Worm (Caenorhabditis elegans) whole organism, L4/young adult: Measurements from ENCODE around the gene ceh-90.

Experiments used
- W03F9.2 ChIP-seq: fragments of 150-350 bp; optimal IDR thresholded peaks from 2 replicates; lab custom pipeline; 2014; ENCODE audit warnings: missing biosample characterization, missing genetic modification characterization
- dao-5 ChIP-seq: sonication (generic microtip); optimal IDR thresholded peaks from 2 replicates; lab custom pipeline; 2016; ENCODE audit warnings: missing genotype, missing genetic modification characterization, moderate library complexity, missing compliant biosample characterization
- him-1 ChIP-seq: sonication (generic microtip); optimal IDR thresholded peaks from 2 replicates; lab custom pipeline; 2016; ENCODE audit warnings: missing genotype, missing genetic modification reagents, missing genetic modification characterization, missing compliant biosample characterization

Gene ceh-90

DNA sequence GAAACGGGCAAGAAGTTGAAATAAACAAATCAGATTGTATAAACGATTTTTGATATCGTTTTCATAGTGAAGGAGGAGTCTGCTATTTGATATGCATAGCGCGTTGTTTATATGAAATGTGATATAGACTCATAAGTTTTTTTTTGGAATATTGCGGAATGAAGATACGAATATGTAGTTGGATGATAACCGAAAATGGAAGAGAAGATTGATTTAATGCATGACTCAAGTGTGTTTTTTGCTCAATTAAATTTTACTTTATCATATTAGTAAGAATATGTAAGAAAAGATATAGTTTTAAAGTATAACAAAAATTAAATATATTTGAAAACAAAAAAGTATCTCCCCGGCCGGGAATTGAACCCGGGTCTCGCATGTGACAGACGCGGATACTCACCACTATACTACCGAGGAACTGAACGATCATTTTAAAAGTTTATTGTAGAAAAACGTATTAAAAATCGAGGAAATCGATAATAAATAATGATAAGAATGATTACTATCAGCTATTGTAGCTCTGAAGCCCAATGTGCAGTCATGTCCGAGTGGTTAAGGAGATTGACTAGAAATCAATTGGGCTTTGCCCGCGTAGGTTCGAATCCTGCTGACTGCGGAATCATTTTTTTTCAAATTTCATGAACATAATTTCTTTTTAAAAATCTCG, 5.0 kb upstream of the ceh-90 start, which contains the start of gene lgc-25:
Gene lgc-25 (minus strand): TSS at position 51 of the 664 bp plus-strand sequence.
- TF ChIP-seq dao-5 (peak; percentile 20), him-1 (tag; lab: Kevin White, UChicago) (no peak), W03F9.2 (tag; lab: Kevin White, UChicago) (peak; percentile 23)

DNA sequence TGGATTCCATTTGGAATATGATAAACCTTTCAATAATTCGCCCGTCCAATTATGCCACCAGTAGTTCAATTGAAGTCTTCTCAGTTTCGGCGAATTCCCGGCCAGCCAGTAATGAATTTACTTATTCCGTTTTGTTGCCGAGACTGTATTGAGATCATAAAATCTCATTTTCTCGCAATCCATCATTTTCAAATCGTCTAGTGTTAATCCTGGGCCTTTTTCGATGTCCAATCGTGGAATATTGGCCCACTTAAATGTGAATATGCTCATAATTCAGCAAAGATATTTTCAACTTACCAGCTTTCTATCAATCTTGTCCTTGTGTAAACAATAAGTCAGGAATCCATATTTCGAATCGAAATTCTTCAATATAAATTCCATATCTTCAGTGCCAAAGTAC, 4.2 kb downstream of the ceh-90 start:
- TF ChIP-seq W03F9.2 (tag; lab: Kevin White, UChicago) = no peak
- TF ChIP-seq him-1 (tag; lab: Kevin White, UChicago) = no peak
- TF ChIP-seq dao-5 = no peak

DNA sequence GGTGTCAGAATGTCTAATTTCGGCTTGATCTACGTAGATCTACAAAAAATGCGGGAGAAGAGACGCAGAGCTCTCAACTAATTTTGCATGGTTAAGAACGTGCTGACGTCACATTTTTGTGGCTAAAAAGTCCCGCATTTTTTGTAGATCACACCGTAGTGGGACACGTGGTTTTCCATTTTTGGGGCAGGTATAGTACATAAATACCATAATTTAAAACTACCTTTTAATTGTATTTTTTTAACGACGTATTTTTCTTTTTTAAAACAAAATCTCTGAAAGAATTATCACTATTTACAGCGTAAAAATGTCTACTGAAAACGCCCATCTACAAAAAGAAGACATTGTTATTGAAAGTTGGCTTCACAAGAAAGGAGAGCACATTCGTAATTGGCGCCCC, 9.4 kb downstream of the ceh-90 start, which contains the start of gene akt-2:
Gene akt-2 (plus strand): TSS at position 301 of the 400 bp plus-strand sequence.
- TF ChIP-seq him-1 (tag; lab: Kevin White, UChicago) (no peak), dao-5 (no peak), W03F9.2 (tag; lab: Kevin White, UChicago) (no peak)

DNA sequence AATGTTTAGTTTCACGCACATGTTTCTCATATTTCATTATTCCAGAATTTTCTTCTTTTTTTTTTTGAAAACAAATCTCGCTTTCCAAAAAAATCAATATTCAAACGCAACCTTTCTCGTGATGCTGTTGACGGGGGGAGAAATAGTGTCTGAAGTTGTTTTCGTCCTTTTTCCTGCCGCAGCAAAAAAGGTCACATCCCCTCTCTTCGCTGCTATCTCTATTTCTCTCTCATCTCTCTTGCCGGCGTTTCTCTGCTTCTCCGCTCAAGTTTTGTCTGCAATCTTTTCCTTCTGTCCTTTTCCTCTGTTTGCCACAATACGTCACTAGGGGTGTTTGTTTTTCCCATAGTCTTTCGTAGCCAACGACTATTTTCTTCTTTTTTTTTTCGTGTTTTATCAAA, 10.1 kb downstream of the ceh-90 start:
- TF ChIP-seq him-1 (tag; lab: Kevin White, UChicago) = peak; percentile 30
- peak; percentile 77 for TF ChIP-seq W03F9.2 (tag; lab: Kevin White, UChicago)
- TF ChIP-seq dao-5 = no peak

DNA sequence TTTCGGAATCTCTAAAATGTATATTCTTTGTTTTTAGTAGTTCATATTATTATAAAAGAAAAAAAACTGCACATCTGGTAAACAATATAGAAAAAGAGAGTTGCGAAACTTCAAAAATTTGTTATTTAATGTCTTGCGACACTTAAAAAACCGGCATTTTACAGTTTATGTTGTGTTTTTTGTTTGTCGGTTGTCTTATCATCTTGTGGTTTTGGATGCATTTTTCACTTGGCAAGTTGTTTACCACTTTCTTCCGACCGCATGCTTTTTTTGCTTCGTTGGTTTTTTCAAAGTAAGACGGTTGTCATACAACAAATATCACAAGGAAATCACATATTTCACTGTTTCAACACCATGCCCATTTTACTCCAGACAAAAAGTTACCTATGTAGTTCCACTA, 11.2 kb downstream of the ceh-90 start:
- TF ChIP-seq him-1 (tag; lab: Kevin White, UChicago) = no peak
- no peak for TF ChIP-seq dao-5
- no peak for TF ChIP-seq W03F9.2 (tag; lab: Kevin White, UChicago)

DNA sequence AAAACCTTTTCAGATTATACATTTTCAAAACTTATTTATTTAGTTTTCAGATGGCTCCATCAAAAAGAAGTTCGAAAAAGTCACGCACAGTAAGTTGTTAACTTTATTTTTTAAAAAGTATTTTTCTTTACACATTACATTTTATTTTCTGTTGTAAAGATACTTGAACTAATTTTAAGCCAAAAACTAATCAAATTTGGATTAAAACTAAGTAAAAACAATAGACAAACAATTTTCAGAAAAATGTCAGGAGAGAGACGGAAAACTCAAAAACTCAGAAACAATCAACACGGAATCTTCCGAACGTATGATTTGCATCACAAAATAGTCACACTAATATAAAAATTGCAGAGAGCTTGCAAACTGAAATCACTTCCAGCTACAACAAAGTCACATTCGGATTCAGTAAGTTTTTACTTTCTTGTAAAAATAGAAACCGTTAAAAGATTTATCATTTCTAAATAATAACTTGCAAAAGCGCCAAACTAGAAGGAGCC, 14.9 kb downstream of the ceh-90 start, which contains the start of gene ceh-89:
Gene ceh-89 (plus strand): TSS at position 51 of the 497 bp plus-strand sequence.
- TF ChIP-seq dao-5 = no peak
- no peak for TF ChIP-seq W03F9.2 (tag; lab: Kevin White, UChicago)
- no peak for TF ChIP-seq him-1 (tag; lab: Kevin White, UChicago)

DNA sequence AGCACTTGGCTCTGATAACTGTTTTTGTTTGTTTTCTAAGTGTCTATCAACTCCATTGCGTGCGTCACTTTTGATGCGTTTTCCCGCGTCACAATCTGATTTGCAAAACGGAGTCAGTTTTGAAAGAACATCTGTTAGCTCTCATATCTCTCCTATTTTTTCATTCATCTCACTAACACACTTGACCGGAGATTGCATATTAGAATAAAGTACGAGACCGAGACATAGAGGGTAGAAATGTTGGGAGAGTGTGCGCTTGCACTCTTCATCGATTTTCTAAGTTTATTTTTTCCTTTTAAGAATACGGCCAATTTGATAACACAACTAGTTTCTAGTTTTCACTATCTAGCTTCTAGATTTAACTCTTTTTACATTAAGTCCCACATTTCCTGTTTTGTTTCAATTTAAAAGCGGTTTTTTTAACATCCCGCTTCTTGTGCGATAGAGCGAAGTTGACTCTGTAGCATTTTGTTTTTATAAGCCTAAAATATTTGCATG, 15.4 kb downstream of the ceh-90 start:
- TF ChIP-seq him-1 (tag; lab: Kevin White, UChicago) = no peak
- TF ChIP-seq dao-5 = no peak
- no peak for TF ChIP-seq W03F9.2 (tag; lab: Kevin White, UChicago)

DNA sequence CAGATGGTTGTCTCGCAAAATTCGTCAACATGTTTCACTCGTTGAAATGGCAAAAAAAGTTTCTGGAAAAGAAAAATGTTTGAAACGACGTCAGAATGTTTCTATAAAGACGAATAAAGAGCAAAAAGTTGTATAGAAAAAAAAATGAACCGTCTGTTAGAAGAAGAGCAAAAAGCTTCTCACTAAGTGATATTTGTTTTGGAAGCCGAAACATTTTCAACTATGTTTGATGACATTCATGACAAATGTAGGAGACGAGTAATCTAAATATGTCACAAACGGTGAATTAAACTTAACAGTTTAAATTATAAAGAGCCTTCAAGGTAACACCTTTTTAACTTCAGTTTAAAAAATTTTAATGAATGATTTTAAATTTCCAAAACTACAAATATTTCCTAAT, 16.8 kb downstream of the ceh-90 start, which contains the start of gene nkat-1:
Gene nkat-1 (minus strand): TSS at position 101 of the 400 bp plus-strand sequence.
- TF ChIP-seq dao-5 = no peak
- no peak for TF ChIP-seq W03F9.2 (tag; lab: Kevin White, UChicago)
- TF ChIP-seq him-1 (tag; lab: Kevin White, UChicago) = no peak

DNA sequence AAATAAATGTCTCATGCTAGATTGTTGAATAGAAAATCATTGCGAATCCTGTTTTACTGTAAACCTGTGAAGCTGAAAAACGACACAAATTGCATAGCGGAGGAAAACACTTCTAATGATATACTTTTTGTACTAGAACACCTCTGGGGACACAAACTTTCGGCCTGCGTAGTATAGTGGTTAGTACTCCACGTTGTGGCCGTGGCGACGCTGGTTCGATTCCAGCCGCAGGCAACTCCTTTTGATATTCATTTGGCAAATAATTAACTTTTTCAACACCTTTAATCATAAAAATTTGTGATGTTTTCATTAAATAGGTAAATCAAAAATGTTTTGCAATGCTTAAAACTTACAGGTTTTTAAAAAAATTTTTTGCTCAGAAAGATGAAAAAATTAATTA, 21.9 kb downstream of the ceh-90 start:
- TF ChIP-seq him-1 (tag; lab: Kevin White, UChicago) = no peak
- TF ChIP-seq W03F9.2 (tag; lab: Kevin White, UChicago) = peak; percentile 23

DNA sequence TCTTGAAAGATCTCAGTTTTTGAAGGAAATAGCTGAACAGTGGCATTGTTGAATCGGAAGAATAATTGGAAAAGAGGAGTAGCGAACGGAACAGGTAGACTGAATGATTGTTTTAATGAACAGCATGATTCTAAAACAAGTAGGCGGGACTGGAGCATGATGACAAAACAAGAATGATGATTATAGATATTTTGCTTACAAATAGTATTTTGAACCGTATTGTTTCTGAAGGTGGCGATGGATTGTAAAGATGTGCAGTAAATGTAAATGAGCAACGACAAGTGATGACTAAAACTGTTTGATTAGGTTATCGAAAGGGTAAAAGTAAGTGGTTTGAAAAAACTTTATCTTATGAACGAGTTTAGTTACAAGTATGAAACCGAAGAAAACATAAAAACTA, 22.6 kb downstream of the ceh-90 start, which contains the start of gene F28H6.8:
Gene F28H6.8 (minus strand): TSS at position 101 of the 400 bp plus-strand sequence.
- TF ChIP-seq him-1 (tag; lab: Kevin White, UChicago) (no peak), dao-5 (no peak)

DNA sequence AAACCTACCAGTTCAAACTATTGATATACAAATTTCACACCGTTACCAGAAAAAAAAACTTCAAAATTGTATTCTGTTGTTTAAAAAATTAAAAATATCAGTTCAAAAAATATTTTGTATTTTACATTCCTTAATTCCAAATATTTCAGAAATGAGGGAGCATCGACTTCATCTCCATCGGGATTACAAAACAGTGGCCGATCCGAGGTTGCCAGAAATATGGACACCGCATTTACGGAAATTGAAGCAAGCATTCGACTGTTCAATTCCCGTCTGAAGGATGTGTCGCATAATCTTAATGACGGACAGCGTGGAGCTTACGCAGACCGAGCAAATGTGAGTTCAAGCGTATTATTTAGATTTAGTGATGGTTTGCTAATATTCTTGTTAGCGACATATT, 24.1 kb downstream of the ceh-90 start:
- no peak for TF ChIP-seq W03F9.2 (tag; lab: Kevin White, UChicago)

DNA sequence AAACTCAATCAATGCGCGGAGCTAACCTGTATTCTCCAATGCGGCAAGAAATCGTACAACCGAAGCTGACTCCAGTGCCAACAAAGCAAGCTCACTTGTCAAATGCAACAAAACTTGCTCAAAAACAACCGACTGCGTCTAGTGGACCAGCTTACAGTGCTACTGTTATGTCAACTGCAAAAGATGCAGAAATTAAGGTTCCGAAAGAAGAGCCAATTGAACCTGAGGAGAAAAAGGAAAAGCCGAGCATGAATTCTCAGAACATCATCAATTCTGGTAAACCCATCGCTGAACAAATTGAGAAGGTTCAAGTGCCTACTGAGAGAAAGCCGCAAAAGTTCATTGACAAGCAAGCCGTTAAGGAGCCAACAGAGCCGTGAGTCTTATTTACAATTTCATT, 25.3 kb downstream of the ceh-90 start:
- TF ChIP-seq dao-5 (no peak), him-1 (tag; lab: Kevin White, UChicago) (no peak), W03F9.2 (tag; lab: Kevin White, UChicago) (no peak)

DNA sequence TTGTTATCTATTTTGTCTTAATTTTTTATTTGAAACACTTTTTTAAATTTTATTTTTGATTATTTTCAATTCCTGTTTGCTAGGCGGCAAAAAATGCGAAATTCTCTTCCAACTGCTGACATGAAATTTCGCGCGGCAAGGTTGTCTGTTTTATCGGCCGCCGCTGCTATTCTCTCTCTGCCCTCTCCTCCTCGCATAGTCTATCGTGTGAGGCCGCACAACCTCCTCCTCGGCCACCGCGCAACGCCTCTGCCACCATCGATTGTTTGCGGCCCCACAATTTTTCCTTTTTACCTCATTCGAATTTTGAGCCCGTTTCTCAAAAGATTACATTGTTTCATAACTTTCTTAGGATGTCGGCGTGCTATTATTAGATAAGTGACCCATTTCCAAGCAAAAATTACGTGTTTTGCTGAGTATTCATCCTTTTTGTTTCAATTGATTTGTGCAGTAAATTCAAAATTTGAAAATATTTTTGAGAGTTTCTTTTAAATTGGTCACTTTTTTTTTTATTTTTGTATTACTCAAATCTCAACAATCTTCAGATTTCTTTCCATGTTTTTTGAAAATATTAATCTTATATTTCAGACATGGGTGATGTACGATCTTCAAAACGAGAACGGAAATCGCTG, 29.4 kb downstream of the ceh-90 start, which contains the start of gene F28H6.4:
Gene F28H6.4 (plus strand): TSS at position 582 of the 632 bp plus-strand sequence.
- TF ChIP-seq dao-5 (no peak), W03F9.2 (tag; lab: Kevin White, UChicago) (no peak), him-1 (tag; lab: Kevin White, UChicago) (no peak)

DNA sequence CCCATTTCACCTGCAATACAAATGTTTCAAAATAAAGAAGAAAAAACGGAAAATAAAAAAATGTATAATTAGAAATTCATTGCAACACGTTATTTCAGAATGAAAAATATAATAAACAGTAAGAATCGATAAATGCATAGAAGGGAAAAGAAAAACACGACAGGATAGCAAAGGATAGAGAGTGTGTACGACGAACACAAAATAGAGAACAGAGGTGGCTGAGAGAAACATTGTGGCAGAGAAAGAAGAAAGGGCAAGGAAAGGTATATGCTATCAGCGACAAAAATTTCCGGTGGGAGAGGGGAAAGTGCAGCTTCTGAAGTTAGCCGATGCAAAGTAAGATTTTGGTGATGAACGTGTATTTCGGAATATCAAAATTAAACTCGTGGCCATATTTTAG, 30.9 kb downstream of the ceh-90 start, which contains the start of gene F28H6.6:
Gene F28H6.6 (minus strand): TSS at position 10 of the 400 bp plus-strand sequence.
- no peak for TF ChIP-seq W03F9.2 (tag; lab: Kevin White, UChicago)
- TF ChIP-seq dao-5 = no peak
